Worm (Caenorhabditis elegans) whole organism, late embryonic: ENCODE results near the gene C50F4.8.
A peak's percentile ranks its signal among the peaks of the same experiment; 100 is the strongest.

Source experiments
- C38D4.7 ChIP-seq: fragments of 200-800 bp; sonication (Bioruptor generic); optimal IDR thresholded peaks from 2 replicates; lab custom pipeline; 2018; ENCODE audit warnings: mild to moderate bottlenecking, missing genetic modification characterization, moderate library complexity, missing compliant biosample characterization
- F13H6.1 ChIP-seq: sonication (generic microtip); optimal IDR thresholded peaks from 2 replicates; lab custom pipeline; 2016; ENCODE audit warnings: missing genetic modification characterization, missing compliant biosample characterization
- K02D7.2 ChIP-seq: sonication (generic microtip); optimal IDR thresholded peaks from 2 replicates; lab custom pipeline; 2017; ENCODE audit warnings: mild to moderate bottlenecking, missing genetic modification characterization, missing compliant biosample characterization
- T23F11.4 ChIP-seq: fragments of 200-800 bp; sonication (Bioruptor generic); optimal IDR thresholded peaks from 2 replicates; lab custom pipeline; 2018; ENCODE audit warnings: mild to moderate bottlenecking, missing genetic modification characterization, missing compliant biosample characterization
- Y22D7AL.16 ChIP-seq: sonication (generic microtip); optimal IDR thresholded peaks from 2 replicates; lab custom pipeline; 2016; ENCODE audit warnings: missing genetic modification characterization, missing compliant biosample characterization
- ahr-1 ChIP-seq: sonication (generic microtip); optimal IDR thresholded peaks from 2 replicates; lab custom pipeline; 2016; ENCODE audit warnings: missing genetic modification characterization, missing compliant biosample characterization
- ama-1 ChIP-seq: fragments of 150-350 bp; optimal IDR thresholded peaks from 2 replicates; lab custom pipeline; 2014
- ceh-14 ChIP-seq: sonication (generic microtip); optimal IDR thresholded peaks from 2 replicates; lab custom pipeline; 2016; ENCODE audit warnings: missing genotype, missing genetic modification characterization, missing compliant biosample characterization
- ceh-19 ChIP-seq: fragments of 200-800 bp; sonication (Bioruptor generic); optimal IDR thresholded peaks from 2 replicates; lab custom pipeline; 2018; ENCODE audit warnings: mild to moderate bottlenecking, missing genetic modification characterization, missing compliant biosample characterization
- ceh-2 ChIP-seq: sonication (generic microtip); optimal IDR thresholded peaks from 2 replicates; lab custom pipeline; 2016; ENCODE audit warnings: missing genotype, missing genetic modification characterization, missing compliant biosample characterization
- ceh-30 ChIP-seq: fragments of 150-350 bp; optimal IDR thresholded peaks from 2 replicates; lab custom pipeline; 2014; ENCODE audit warnings: missing biosample characterization, missing genetic modification characterization
- ceh-31 ChIP-seq: sonication (generic microtip); optimal IDR thresholded peaks from 2 replicates; lab custom pipeline; 2016; ENCODE audit warnings: missing genetic modification characterization, missing compliant biosample characterization
- ceh-34 ChIP-seq: sonication (generic microtip); optimal IDR thresholded peaks from 2 replicates; lab custom pipeline; 2016; ENCODE audit warnings: mild to moderate bottlenecking, missing genetic modification characterization, missing compliant biosample characterization
- ceh-45 ChIP-seq: fragments of 200-800 bp; sonication (Bioruptor generic); IDR thresholded peaks from 2 replicates; pipeline ENCODE4 v1.3.6; 2022; ENCODE audit warnings: missing genetic modification reagents, missing genetic modification characterization, missing compliant biosample characterization
- ceh-6 ChIP-seq: fragments of 200-800 bp; sonication (Bioruptor generic); optimal IDR thresholded peaks from 2 replicates; lab custom pipeline; 2018; ENCODE audit warnings: mild to moderate bottlenecking, missing genetic modification characterization, missing compliant biosample characterization
- ceh-9 ChIP-seq: sonication (generic microtip); optimal IDR thresholded peaks from 2 replicates; lab custom pipeline; 2016; ENCODE audit warnings: mild to moderate bottlenecking, missing genetic modification characterization, inconsistent platforms, missing compliant biosample characterization
- che-1 ChIP-seq: sonication (generic microtip); optimal IDR thresholded peaks from 2 replicates; lab custom pipeline; 2016; ENCODE audit warnings: mild to moderate bottlenecking, missing genetic modification characterization, missing compliant biosample characterization
- dmd-4 ChIP-seq: sonication (generic microtip); optimal IDR thresholded peaks from 2 replicates; lab custom pipeline; 2016; ENCODE audit warnings: borderline replicate concordance, missing genetic modification characterization, missing compliant biosample characterization
- elt-2 ChIP-seq: sonication (generic microtip); optimal IDR thresholded peaks from 2 replicates; lab custom pipeline; 2016; ENCODE audit warnings: missing genetic modification reagents, missing genetic modification characterization, missing compliant biosample characterization
- elt-4 ChIP-seq: sonication (generic microtip); optimal IDR thresholded peaks from 2 replicates; lab custom pipeline; 2016; ENCODE audit warnings: missing genetic modification characterization, missing compliant biosample characterization
- ets-4 ChIP-seq: sonication (generic microtip); optimal IDR thresholded peaks from 2 replicates; lab custom pipeline; 2016; ENCODE audit warnings: missing genetic modification characterization, missing compliant biosample characterization
- fax-1 ChIP-seq: sonication (generic microtip); optimal IDR thresholded peaks from 2 replicates; lab custom pipeline; 2016; ENCODE audit warnings: missing genotype, missing genetic modification characterization, missing compliant biosample characterization
- fkh-10 ChIP-seq: fragments of 150-350 bp; optimal IDR thresholded peaks from 2 replicates; lab custom pipeline; 2014; ENCODE audit warnings: missing biosample characterization, missing genetic modification reagents, missing genetic modification characterization
- gmeb-2 ChIP-seq: sonication (generic microtip); optimal IDR thresholded peaks from 2 replicates; lab custom pipeline; 2016; ENCODE audit warnings: missing genetic modification characterization, inconsistent platforms, missing compliant biosample characterization
- hlh-15 ChIP-seq: sonication (generic microtip); optimal IDR thresholded peaks from 2 replicates; lab custom pipeline; 2016; ENCODE audit warnings: missing genetic modification characterization, missing compliant biosample characterization
- hlh-30 ChIP-seq: sonication (generic microtip); optimal IDR thresholded peaks from 2 replicates; lab custom pipeline; 2017; ENCODE audit warnings: antibody characterized with exemption, missing genetic modification characterization, missing compliant biosample characterization; ENCODE audit not compliant: insufficient read depth
- lim-6 ChIP-seq: sonication (generic microtip); optimal IDR thresholded peaks from 2 replicates; lab custom pipeline; 2016; ENCODE audit warnings: missing genetic modification characterization, missing compliant biosample characterization
- lin-11 ChIP-seq: fragments of 200-800 bp; sonication (Bioruptor generic); optimal IDR thresholded peaks from 2 replicates; lab custom pipeline; 2018; ENCODE audit warnings: mild to moderate bottlenecking, missing genetic modification characterization, missing compliant biosample characterization
- madf-2 ChIP-seq: sonication (generic microtip); optimal IDR thresholded peaks from 2 replicates; lab custom pipeline; 2017; ENCODE audit warnings: missing genetic modification characterization, missing compliant biosample characterization
- mec-3 ChIP-seq: sonication (generic microtip); optimal IDR thresholded peaks from 2 replicates; lab custom pipeline; 2016; ENCODE audit warnings: borderline replicate concordance, missing genetic modification characterization, missing compliant biosample characterization
- nfya-1 ChIP-seq: sonication (generic microtip); optimal IDR thresholded peaks from 2 replicates; lab custom pipeline; 2017; ENCODE audit warnings: missing genetic modification characterization, mild to moderate bottlenecking, missing compliant biosample characterization, antibody characterized with exemption, moderate library complexity
- nhr-232 ChIP-seq: sonication (generic microtip); optimal IDR thresholded peaks from 2 replicates; lab custom pipeline; 2016; ENCODE audit warnings: missing genetic modification characterization, missing compliant biosample characterization
- npax-4 ChIP-seq: sonication (generic microtip); optimal IDR thresholded peaks from 2 replicates; lab custom pipeline; 2016; ENCODE audit warnings: missing genetic modification characterization, missing compliant biosample characterization
- odd-2 ChIP-seq: sonication (generic microtip); optimal IDR thresholded peaks from 2 replicates; lab custom pipeline; 2017; ENCODE audit warnings: antibody characterized with exemption, mild to moderate bottlenecking, missing genetic modification characterization, missing compliant biosample characterization
- pat-9 ChIP-seq: fragments of 200-800 bp; sonication (Bioruptor generic); optimal IDR thresholded peaks from 2 replicates; lab custom pipeline; 2018; ENCODE audit warnings: mild to moderate bottlenecking, missing genetic modification characterization, moderate library complexity, missing compliant biosample characterization
- pqm-1 ChIP-seq: sonication (generic microtip); optimal IDR thresholded peaks from 2 replicates; lab custom pipeline; 2016; ENCODE audit warnings: missing genetic modification characterization, missing compliant biosample characterization
- sdc-2 ChIP-seq: sonication (generic microtip); optimal IDR thresholded peaks from 2 replicates; lab custom pipeline; 2016; ENCODE audit warnings: missing genotype, missing genetic modification characterization, missing compliant biosample characterization
- sox-2 ChIP-seq: fragments of 200-800 bp; sonication (Bioruptor generic); IDR thresholded peaks from 2 replicates; pipeline ENCODE4 v1.3.6; 2022; ENCODE audit warnings: missing genetic modification reagents, missing genetic modification characterization, missing compliant biosample characterization
- sox-4 ChIP-seq: sonication (generic microtip); optimal IDR thresholded peaks from 2 replicates; lab custom pipeline; 2017; ENCODE audit warnings: mild to moderate bottlenecking, missing genetic modification characterization, inconsistent platforms, missing compliant biosample characterization
- syd-9 ChIP-seq: sonication (generic microtip); optimal IDR thresholded peaks from 2 replicates; lab custom pipeline; 2016; ENCODE audit warnings: mild to moderate bottlenecking, missing genetic modification characterization, moderate library complexity, missing compliant biosample characterization
- tbx-2 ChIP-seq: sonication (generic microtip); optimal IDR thresholded peaks from 2 replicates; lab custom pipeline; 2016; ENCODE audit warnings: missing genetic modification characterization, missing compliant biosample characterization
- tbx-7 ChIP-seq: sonication (generic microtip); optimal IDR thresholded peaks from 2 replicates; lab custom pipeline; 2016; ENCODE audit warnings: missing genotype, missing genetic modification characterization, missing compliant biosample characterization
- unc-3 ChIP-seq, 2 experiments: fragments of 200-800 bp in 1 of 2; sonication (Bioruptor generic) in 1 of 2; sonication (generic microtip) in 1 of 2; conservative IDR thresholded peaks in 1 of 2; optimal IDR thresholded peaks in 1 of 2; 2 replicates each; pipeline versions ENCODE4 v1.3.6 to Lab custom; 2016 to 2022; ENCODE audit warnings: missing compliant biosample characterization in 2 of 2, missing genetic modification characterization in 2 of 2, missing genetic modification reagents in 1 of 2
- unc-42 ChIP-seq: sonication (generic microtip); optimal IDR thresholded peaks from 2 replicates; lab custom pipeline; 2016; ENCODE audit warnings: missing genotype, missing genetic modification characterization, missing compliant biosample characterization
- unc-55 ChIP-seq: sonication (generic microtip); optimal IDR thresholded peaks from 2 replicates; lab custom pipeline; 2017; ENCODE audit warnings: missing biosample characterization, missing genetic modification reagents, missing genetic modification characterization

Gene C50F4.8

DNA sequence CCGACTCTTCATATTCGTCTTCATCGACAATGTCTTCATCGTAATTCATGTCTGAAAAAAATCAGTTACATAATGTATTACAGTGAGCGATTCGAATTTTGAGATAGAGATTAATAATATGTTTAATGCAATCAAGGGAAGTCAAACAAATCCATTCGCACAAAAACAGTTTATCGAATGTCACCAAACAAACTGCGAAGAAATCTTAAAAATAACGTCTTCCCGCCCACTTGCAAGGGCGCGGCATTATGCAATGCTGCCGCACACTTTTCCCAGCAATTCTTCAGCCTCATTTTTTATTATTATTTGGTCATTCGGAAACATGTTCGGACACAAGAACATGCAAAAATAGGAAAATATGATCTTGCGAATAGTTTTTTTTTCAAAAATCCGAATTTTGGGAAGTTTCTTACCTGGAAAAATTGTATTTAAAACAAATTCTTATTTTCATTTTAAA is 25.5 kb upstream of the C50F4.8 start, which contains the start of gene mdf-1 (continued):
- TF ChIP-seq nhr-232 (tag; lab: Kevin White, UChicago) = no peak
- TF ChIP-seq pat-9 (tag; lab: Kevin White, UChicago) = peak; percentile 31
- no peak for TF ChIP-seq ceh-19 (GFP tag; lab: Kevin White, UChicago)
- no peak for TF ChIP-seq elt-4 (tag; lab: Kevin White, UChicago)
- no peak for TF ChIP-seq ahr-1 (tag; lab: Kevin White, UChicago)
- TF ChIP-seq unc-55 (GFP tag; lab: Kevin White, UChicago) = no peak
- no peak for TF ChIP-seq lin-11 (tag; lab: Kevin White, UChicago)
- no peak for TF ChIP-seq mec-3 (tag; lab: Kevin White, UChicago)
- no peak for TF ChIP-seq madf-2
- TF ChIP-seq tbx-7 (tag; lab: Kevin White, UChicago) = no peak
- peak; percentile 22 for TF ChIP-seq sox-4
- no peak for TF ChIP-seq sox-2 (GFP tag; lab: Robert Waterston, UW)
- TF ChIP-seq dmd-4 (tag; lab: Kevin White, UChicago) = no peak
- TF ChIP-seq unc-42 (tag; lab: Kevin White, UChicago) = peak; percentile 25
- no peak for TF ChIP-seq pqm-1
- TF ChIP-seq che-1 (tag; lab: Kevin White, UChicago) = peak; percentile 2
- TF ChIP-seq ceh-14 (tag; lab: Kevin White, UChicago) = peak; percentile 50
- TF ChIP-seq nfya-1 (tag; lab: Kevin White, UChicago) = peak; percentile 69
- no peak for TF ChIP-seq lim-6 (tag; lab: Kevin White, UChicago)
- TF ChIP-seq ceh-6 = no peak
- peak; percentile 6 for TF ChIP-seq ceh-2
- no peak for TF ChIP-seq fkh-10
- no peak for TF ChIP-seq Y22D7AL.16 (tag; lab: Kevin White, UChicago)
- no peak for TF ChIP-seq C38D4.7
- TF ChIP-seq unc-3 (GFP tag; conservative IDR thresholded peaks at IDR 0.05; lab: Robert Waterston, UW) = 0 out of 2 replicates have a peak, but pooled peaks have one; percentile 6
- no peak for TF ChIP-seq unc-3 (tag; optimal IDR thresholded peaks at IDR 0.05; lab: Kevin White, UChicago)
- TF ChIP-seq K02D7.2 (tag; lab: Kevin White, UChicago) = peak; percentile 16
- TF ChIP-seq ama-1 (lab: Kevin White, UChicago) = no peak
- no peak for TF ChIP-seq T23F11.4 (GFP tag; lab: Kevin White, UChicago)
- no peak for TF ChIP-seq sdc-2 (tag; lab: Kevin White, UChicago)
- TF ChIP-seq fax-1 (tag; lab: Kevin White, UChicago) = no peak
- TF ChIP-seq ceh-31 (tag; lab: Kevin White, UChicago) = peak; percentile 42
- TF ChIP-seq ceh-45 = no peak
- TF ChIP-seq elt-2 (tag; lab: Kevin White, UChicago) = peak; percentile 50
- TF ChIP-seq npax-4 = no peak
- TF ChIP-seq ets-4 (tag; lab: Kevin White, UChicago) = no peak
- TF ChIP-seq ceh-9 = no peak
- no peak for TF ChIP-seq gmeb-2 (tag; lab: Kevin White, UChicago)
- peak; percentile 73 for TF ChIP-seq tbx-2 (tag; lab: Kevin White, UChicago)
- no peak for TF ChIP-seq syd-9 (tag; lab: Kevin White, UChicago)
- no peak for TF ChIP-seq F13H6.1 (tag; lab: Kevin White, UChicago)
- no peak for TF ChIP-seq odd-2 (tag; lab: Kevin White, UChicago)
- no peak for TF ChIP-seq ceh-30 (tag; lab: Kevin White, UChicago)
- no peak for TF ChIP-seq hlh-30 (tag; lab: Kevin White, UChicago)
- peak; percentile 14 for TF ChIP-seq ceh-34 (tag; lab: Kevin White, UChicago)
- TF ChIP-seq hlh-15 (tag; lab: Kevin White, UChicago) = no peak
